Worm (Caenorhabditis elegans) whole organism, late embryonic: ENCODE measurements around the gene otpl-3.

Source experiments
- C08G9.2 ChIP-seq: sonication (generic microtip); optimal IDR thresholded peaks from 2 replicates; lab custom pipeline; 2016; ENCODE audit warnings: mild to moderate bottlenecking, missing genetic modification characterization, moderate library complexity, missing compliant biosample characterization
- C38D4.7 ChIP-seq: fragments of 200-800 bp; sonication (Bioruptor generic); optimal IDR thresholded peaks from 2 replicates; lab custom pipeline; 2018; ENCODE audit warnings: mild to moderate bottlenecking, missing genetic modification characterization, moderate library complexity, missing compliant biosample characterization
- F13H6.1 ChIP-seq: sonication (generic microtip); optimal IDR thresholded peaks from 2 replicates; lab custom pipeline; 2016; ENCODE audit warnings: missing genetic modification characterization, missing compliant biosample characterization
- T23F11.4 ChIP-seq: fragments of 200-800 bp; sonication (Bioruptor generic); optimal IDR thresholded peaks from 2 replicates; lab custom pipeline; 2018; ENCODE audit warnings: mild to moderate bottlenecking, missing genetic modification characterization, missing compliant biosample characterization
- Y22D7AL.16 ChIP-seq: sonication (generic microtip); optimal IDR thresholded peaks from 2 replicates; lab custom pipeline; 2016; ENCODE audit warnings: missing genetic modification characterization, missing compliant biosample characterization
- ahr-1 ChIP-seq: sonication (generic microtip); optimal IDR thresholded peaks from 2 replicates; lab custom pipeline; 2016; ENCODE audit warnings: missing genetic modification characterization, missing compliant biosample characterization
- ceh-18 ChIP-seq: sonication (generic microtip); optimal IDR thresholded peaks from 2 replicates; lab custom pipeline; 2016; ENCODE audit warnings: missing genetic modification characterization, missing compliant biosample characterization
- ceh-19 ChIP-seq: fragments of 200-800 bp; sonication (Bioruptor generic); optimal IDR thresholded peaks from 2 replicates; lab custom pipeline; 2018; ENCODE audit warnings: mild to moderate bottlenecking, missing genetic modification characterization, missing compliant biosample characterization
- ceh-24 ChIP-seq: sonication (generic microtip); optimal IDR thresholded peaks from 2 replicates; lab custom pipeline; 2016; ENCODE audit warnings: mild to moderate bottlenecking, missing genetic modification characterization, missing compliant biosample characterization
- ceh-31 ChIP-seq: sonication (generic microtip); optimal IDR thresholded peaks from 2 replicates; lab custom pipeline; 2016; ENCODE audit warnings: missing genetic modification characterization, missing compliant biosample characterization
- ceh-34 ChIP-seq: sonication (generic microtip); optimal IDR thresholded peaks from 2 replicates; lab custom pipeline; 2016; ENCODE audit warnings: mild to moderate bottlenecking, missing genetic modification characterization, missing compliant biosample characterization
- ceh-48 ChIP-seq: sonication (generic microtip); optimal IDR thresholded peaks from 2 replicates; lab custom pipeline; 2016; ENCODE audit warnings: missing genetic modification characterization, inconsistent platforms, missing compliant biosample characterization
- ceh-9 ChIP-seq: sonication (generic microtip); optimal IDR thresholded peaks from 2 replicates; lab custom pipeline; 2016; ENCODE audit warnings: mild to moderate bottlenecking, missing genetic modification characterization, inconsistent platforms, missing compliant biosample characterization
- che-1 ChIP-seq: sonication (generic microtip); optimal IDR thresholded peaks from 2 replicates; lab custom pipeline; 2016; ENCODE audit warnings: mild to moderate bottlenecking, missing genetic modification characterization, missing compliant biosample characterization
- dmd-4 ChIP-seq: sonication (generic microtip); optimal IDR thresholded peaks from 2 replicates; lab custom pipeline; 2016; ENCODE audit warnings: borderline replicate concordance, missing genetic modification characterization, missing compliant biosample characterization
- elt-2 ChIP-seq: sonication (generic microtip); optimal IDR thresholded peaks from 2 replicates; lab custom pipeline; 2016; ENCODE audit warnings: missing genetic modification reagents, missing genetic modification characterization, missing compliant biosample characterization
- fax-1 ChIP-seq: sonication (generic microtip); optimal IDR thresholded peaks from 2 replicates; lab custom pipeline; 2016; ENCODE audit warnings: missing genotype, missing genetic modification characterization, missing compliant biosample characterization
- fkh-10 ChIP-seq: fragments of 150-350 bp; optimal IDR thresholded peaks from 2 replicates; lab custom pipeline; 2014; ENCODE audit warnings: missing biosample characterization, missing genetic modification reagents, missing genetic modification characterization
- fkh-6 ChIP-seq: sonication (generic microtip); optimal IDR thresholded peaks from 2 replicates; lab custom pipeline; 2016; ENCODE audit warnings: missing genetic modification characterization, missing compliant biosample characterization
- gmeb-2 ChIP-seq: sonication (generic microtip); optimal IDR thresholded peaks from 2 replicates; lab custom pipeline; 2016; ENCODE audit warnings: missing genetic modification characterization, inconsistent platforms, missing compliant biosample characterization
- hlh-13 ChIP-seq: fragments of 200-800 bp; sonication (Bioruptor generic); optimal IDR thresholded peaks from 2 replicates; lab custom pipeline; 2018; ENCODE audit warnings: mild to moderate bottlenecking, missing genetic modification characterization, missing compliant biosample characterization
- hlh-15 ChIP-seq: sonication (generic microtip); optimal IDR thresholded peaks from 2 replicates; lab custom pipeline; 2016; ENCODE audit warnings: missing genetic modification characterization, missing compliant biosample characterization
- hlh-30 ChIP-seq: sonication (generic microtip); optimal IDR thresholded peaks from 2 replicates; lab custom pipeline; 2017; ENCODE audit warnings: antibody characterized with exemption, missing genetic modification characterization, missing compliant biosample characterization; ENCODE audit not compliant: insufficient read depth
- lin-11 ChIP-seq: fragments of 200-800 bp; sonication (Bioruptor generic); optimal IDR thresholded peaks from 2 replicates; lab custom pipeline; 2018; ENCODE audit warnings: mild to moderate bottlenecking, missing genetic modification characterization, missing compliant biosample characterization
- madf-2 ChIP-seq: sonication (generic microtip); optimal IDR thresholded peaks from 2 replicates; lab custom pipeline; 2017; ENCODE audit warnings: missing genetic modification characterization, missing compliant biosample characterization
- mec-3 ChIP-seq: sonication (generic microtip); optimal IDR thresholded peaks from 2 replicates; lab custom pipeline; 2016; ENCODE audit warnings: borderline replicate concordance, missing genetic modification characterization, missing compliant biosample characterization
- nfya-1 ChIP-seq: sonication (generic microtip); optimal IDR thresholded peaks from 2 replicates; lab custom pipeline; 2017; ENCODE audit warnings: missing genetic modification characterization, mild to moderate bottlenecking, missing compliant biosample characterization, antibody characterized with exemption, moderate library complexity
- nhr-11 ChIP-seq: fragments of 150-350 bp; optimal IDR thresholded peaks from 2 replicates; lab custom pipeline; 2014; ENCODE audit warnings: missing biosample characterization, missing genetic modification characterization
- npax-4 ChIP-seq: sonication (generic microtip); optimal IDR thresholded peaks from 2 replicates; lab custom pipeline; 2016; ENCODE audit warnings: missing genetic modification characterization, missing compliant biosample characterization
- odd-2 ChIP-seq: sonication (generic microtip); optimal IDR thresholded peaks from 2 replicates; lab custom pipeline; 2017; ENCODE audit warnings: antibody characterized with exemption, mild to moderate bottlenecking, missing genetic modification characterization, missing compliant biosample characterization
- pag-3 ChIP-seq: sonication (generic microtip); optimal IDR thresholded peaks from 2 replicates; lab custom pipeline; 2016; ENCODE audit warnings: missing compliant biosample characterization, missing genetic modification characterization, borderline replicate concordance
- pat-9 ChIP-seq: fragments of 200-800 bp; sonication (Bioruptor generic); optimal IDR thresholded peaks from 2 replicates; lab custom pipeline; 2018; ENCODE audit warnings: mild to moderate bottlenecking, missing genetic modification characterization, moderate library complexity, missing compliant biosample characterization
- pax-1 ChIP-seq: fragments of 150-350 bp; optimal IDR thresholded peaks from 2 replicates; lab custom pipeline; 2014; ENCODE audit warnings: missing biosample characterization, missing genetic modification characterization
- pha-4 ChIP-seq: fragments of 150-350 bp; optimal IDR thresholded peaks from 2 replicates; lab custom pipeline; 2018; ENCODE audit warnings: missing biosample characterization, missing genetic modification reagents, missing genetic modification characterization
- pqm-1 ChIP-seq: sonication (generic microtip); optimal IDR thresholded peaks from 2 replicates; lab custom pipeline; 2016; ENCODE audit warnings: missing genetic modification characterization, missing compliant biosample characterization
- pros-1 ChIP-seq: fragments of 150-350 bp; optimal IDR thresholded peaks from 2 replicates; lab custom pipeline; 2014; ENCODE audit warnings: missing biosample characterization, missing genetic modification reagents, missing genetic modification characterization
- ref-2 ChIP-seq: sonication (generic microtip); optimal IDR thresholded peaks from 2 replicates; lab custom pipeline; 2016; ENCODE audit warnings: missing genetic modification characterization, missing compliant biosample characterization
- rnt-1 ChIP-seq: sonication (generic microtip); optimal IDR thresholded peaks from 2 replicates; lab custom pipeline; 2016; ENCODE audit warnings: missing genetic modification characterization, missing compliant biosample characterization
- sdc-2 ChIP-seq: sonication (generic microtip); optimal IDR thresholded peaks from 2 replicates; lab custom pipeline; 2016; ENCODE audit warnings: missing genotype, missing genetic modification characterization, missing compliant biosample characterization
- sox-2 ChIP-seq: fragments of 200-800 bp; sonication (Bioruptor generic); IDR thresholded peaks from 2 replicates; pipeline ENCODE4 v1.3.6; 2022; ENCODE audit warnings: missing genetic modification reagents, missing genetic modification characterization, missing compliant biosample characterization
- syd-9 ChIP-seq: sonication (generic microtip); optimal IDR thresholded peaks from 2 replicates; lab custom pipeline; 2016; ENCODE audit warnings: mild to moderate bottlenecking, missing genetic modification characterization, moderate library complexity, missing compliant biosample characterization
- tbx-2 ChIP-seq: sonication (generic microtip); optimal IDR thresholded peaks from 2 replicates; lab custom pipeline; 2016; ENCODE audit warnings: missing genetic modification characterization, missing compliant biosample characterization
- unc-3 ChIP-seq, 2 experiments: fragments of 200-800 bp in 1 of 2; sonication (Bioruptor generic) in 1 of 2; sonication (generic microtip) in 1 of 2; conservative IDR thresholded peaks in 1 of 2; optimal IDR thresholded peaks in 1 of 2; 2 replicates each; pipeline versions ENCODE4 v1.3.6 to Lab custom; 2016 to 2022; ENCODE audit warnings: missing compliant biosample characterization in 2 of 2, missing genetic modification characterization in 2 of 2, missing genetic modification reagents in 1 of 2
- unc-86 ChIP-seq: sonication (generic microtip); optimal IDR thresholded peaks from 2 replicates; lab custom pipeline; 2016; ENCODE audit warnings: missing genetic modification characterization, missing compliant biosample characterization
- zip-5 ChIP-seq: sonication (generic microtip); optimal IDR thresholded peaks from 2 replicates; lab custom pipeline; 2016; ENCODE audit warnings: missing genetic modification characterization, missing compliant biosample characterization
- ztf-16 ChIP-seq: sonication (generic microtip); optimal IDR thresholded peaks from 2 replicates; lab custom pipeline; 2017; ENCODE audit warnings: missing genetic modification characterization, missing compliant biosample characterization

otpl-3 gene

DNA sequence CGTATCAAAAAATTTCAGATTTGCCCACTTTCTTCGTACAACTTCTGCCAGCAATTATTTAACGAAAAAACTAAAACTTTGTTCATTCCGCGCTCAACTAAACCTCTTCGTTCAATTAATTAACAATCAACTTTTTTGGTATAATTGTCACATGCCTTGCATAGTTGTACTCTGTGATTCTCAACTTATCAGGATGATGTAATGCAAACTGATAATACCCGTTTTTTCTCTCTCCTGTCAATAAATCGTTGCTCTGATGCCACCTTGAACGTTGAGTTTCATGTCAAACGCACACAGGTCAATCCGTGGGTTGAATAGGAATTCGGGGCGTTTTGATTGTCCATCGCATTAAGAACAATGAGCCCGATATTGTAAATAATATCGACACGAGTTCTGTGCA, 19.0 kb downstream of the otpl-3 start:
- no peak for TF ChIP-seq C38D4.7 (GFP tag; lab: Kevin White, UChicago)
- TF ChIP-seq elt-2 (tag; lab: Kevin White, UChicago), result peak; percentile 76

ce11 chrX:6904064-6904771, 20.3 kb downstream of the otpl-3 start, which contains the start of gene sid-5:
TSS of gene sid-5 (plus strand) at chrX:6904721.
- TF ChIP-seq ztf-16 (tag; lab: Kevin White, UChicago) (no peak), ceh-48 (tag; lab: Kevin White, UChicago) (no peak), odd-2 (no peak), mec-3 (no peak), dmd-4 (tag; lab: Kevin White, UChicago) (no peak), hlh-15 (tag; lab: Kevin White, UChicago) (no peak), rnt-1 (tag; lab: Kevin White, UChicago) (no peak), ceh-18 (tag; lab: Kevin White, UChicago) (no peak), C38D4.7 (GFP tag; lab: Kevin White, UChicago) (no peak), Y22D7AL.16 (no peak), ahr-1 (tag; lab: Kevin White, UChicago) (no peak), ceh-31 (tag; lab: Kevin White, UChicago) (no peak), pat-9 (no peak), ceh-9 (tag; lab: Kevin White, UChicago) (no peak)

DNA sequence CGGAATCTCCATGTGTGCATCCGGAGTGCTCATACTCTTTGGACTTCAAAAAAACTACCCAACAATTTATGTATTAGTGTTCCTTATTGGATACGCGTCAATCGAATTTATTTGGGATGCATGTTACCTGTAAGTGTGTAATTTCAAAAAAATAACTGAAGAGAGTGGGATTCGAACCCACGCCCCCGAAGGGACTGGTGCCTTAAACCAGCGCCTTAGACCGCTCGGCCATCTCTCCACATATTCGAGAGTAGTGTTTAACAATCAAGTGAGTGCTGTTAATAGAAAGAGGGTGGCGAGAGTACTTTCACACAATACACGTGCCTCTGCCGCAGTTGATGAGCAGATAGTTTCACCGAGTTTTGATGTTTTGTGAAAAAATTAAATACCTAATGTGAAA, 21.6 kb downstream of the otpl-3 start:
- peak; percentile 64 for TF ChIP-seq sdc-2
- no peak for TF ChIP-seq hlh-13
- TF ChIP-seq nfya-1 (tag; lab: Kevin White, UChicago), result peak; percentile 40
- TF ChIP-seq npax-4 (tag; lab: Kevin White, UChicago), result peak; percentile 38
- no peak for TF ChIP-seq mec-3
- TF ChIP-seq pax-1, result no peak
- TF ChIP-seq C08G9.2 (tag; lab: Kevin White, UChicago), result no peak
- TF ChIP-seq zip-5 (tag; lab: Kevin White, UChicago), result no peak
- peak; percentile 62 for TF ChIP-seq ceh-19 (GFP tag; lab: Kevin White, UChicago)
- TF ChIP-seq syd-9 (tag; lab: Kevin White, UChicago), result peak; percentile 73
- no peak for TF ChIP-seq pha-4 (tag; lab: Kevin White, UChicago)
- no peak for TF ChIP-seq nhr-11 (tag; lab: Kevin White, UChicago)
- TF ChIP-seq tbx-2 (tag; lab: Kevin White, UChicago), result peak; percentile 63
- peak; percentile 58 for TF ChIP-seq C38D4.7 (GFP tag; lab: Kevin White, UChicago)
- TF ChIP-seq ceh-48 (tag; lab: Kevin White, UChicago), result peak; percentile 46
- TF ChIP-seq pros-1 (tag; lab: Kevin White, UChicago), result no peak
- peak; percentile 68 for TF ChIP-seq che-1
- peak; percentile 63 for TF ChIP-seq lin-11 (tag; lab: Kevin White, UChicago)
- peak; percentile 33 for TF ChIP-seq hlh-15 (tag; lab: Kevin White, UChicago)
- peak; percentile 73 for TF ChIP-seq unc-3 (GFP tag; conservative IDR thresholded peaks at IDR 0.05; lab: Robert Waterston, UW)
- peak; percentile 60 for TF ChIP-seq unc-3 (tag; optimal IDR thresholded peaks at IDR 0.05; lab: Kevin White, UChicago)
- peak; percentile 27 for TF ChIP-seq ceh-24 (tag; lab: Kevin White, UChicago)
- TF ChIP-seq ceh-9 (tag; lab: Kevin White, UChicago), result no peak
- TF ChIP-seq hlh-30 (tag; lab: Kevin White, UChicago), result no peak
- peak; percentile 47 for TF ChIP-seq madf-2 (tag; lab: Kevin White, UChicago)
- peak; percentile 36 for TF ChIP-seq ceh-34 (tag; lab: Kevin White, UChicago)
- peak; percentile 41 for TF ChIP-seq ref-2 (tag; lab: Kevin White, UChicago)
- TF ChIP-seq unc-86 (tag; lab: Kevin White, UChicago), result peak; percentile 37
- peak; percentile 76 for TF ChIP-seq gmeb-2 (tag; lab: Kevin White, UChicago)
- peak; percentile 25 for TF ChIP-seq pag-3
- TF ChIP-seq F13H6.1, result no peak
- peak; percentile 48 for TF ChIP-seq Y22D7AL.16
- peak; percentile 38 for TF ChIP-seq ceh-31 (tag; lab: Kevin White, UChicago)
- TF ChIP-seq T23F11.4, result peak; percentile 10
- no peak for TF ChIP-seq fkh-10 (GFP tag; lab: Kevin White, UChicago)
- TF ChIP-seq fkh-6 (tag; lab: Kevin White, UChicago), result peak; percentile 51
- TF ChIP-seq pqm-1 (tag; lab: Kevin White, UChicago), result peak; percentile 64
- peak; percentile 57 for TF ChIP-seq fax-1 (tag; lab: Kevin White, UChicago)
- peak; percentile 35; the same call in 1 of the 2 replicates for TF ChIP-seq sox-2 (GFP tag; lab: Robert Waterston, UW)
